Worm (Caenorhabditis elegans) whole organism, young adult: Measurements from ENCODE around the gene W03C9.5.
A peak's percentile ranks its signal among the peaks of the same experiment; 100 is the strongest.

Experiments used
- B0019.2 ChIP-seq: fragments of 200-800 bp; sonication (Bioruptor generic); conservative IDR thresholded peaks from 2 replicates; pipeline ENCODE4 v1.3.6; 2022; ENCODE audit warnings: missing genetic modification reagents, missing genetic modification characterization, missing compliant biosample characterization
- B0261.1 ChIP-seq: sonication (generic microtip); optimal IDR thresholded peaks from 2 replicates; lab custom pipeline; 2016; ENCODE audit warnings: mild to moderate bottlenecking, missing genetic modification characterization, moderate library complexity, missing compliant biosample characterization
- B0336.3 ChIP-seq: fragments of 200-800 bp; sonication (Bioruptor generic); IDR thresholded peaks from 2 replicates; pipeline ENCODE4 v1.3.6; 2022; ENCODE audit warnings: missing genetic modification characterization, missing compliant biosample characterization
- D2030.7 ChIP-seq: fragments of 200-800 bp; sonication (Bioruptor generic); IDR thresholded peaks from 2 replicates; pipeline ENCODE4 v1.3.6; 2022; ENCODE audit warnings: missing genetic modification reagents, missing genetic modification characterization, missing compliant biosample characterization
- F23B12.7 ChIP-seq: sonication (generic microtip); optimal IDR thresholded peaks from 2 replicates; lab custom pipeline; 2017; ENCODE audit warnings: missing genetic modification characterization, mild to moderate bottlenecking, missing compliant biosample characterization, antibody characterized with exemption, moderate library complexity; ENCODE audit not compliant: insufficient read depth
- F39B2.1 ChIP-seq: fragments of 200-800 bp; sonication (Bioruptor generic); IDR thresholded peaks from 2 replicates; pipeline ENCODE4 v1.3.6; 2022; ENCODE audit warnings: missing genetic modification reagents, missing genetic modification characterization, missing compliant biosample characterization
- F52B5.7 ChIP-seq: sonication (generic microtip); optimal IDR thresholded peaks from 2 replicates; lab custom pipeline; 2016; ENCODE audit warnings: mild to moderate bottlenecking, missing genetic modification characterization, missing compliant biosample characterization
- F55B11.4 ChIP-seq: sonication (generic microtip); optimal IDR thresholded peaks from 2 replicates; lab custom pipeline; 2016; ENCODE audit warnings: missing compliant biosample characterization, missing genetic modification characterization, borderline replicate concordance; ENCODE audit not compliant: insufficient read depth
- K12H6.12 ChIP-seq: fragments of 200-800 bp; sonication (Bioruptor generic); optimal IDR thresholded peaks from 2 replicates; lab custom pipeline; 2018; ENCODE audit warnings: mild to moderate bottlenecking, missing genetic modification characterization, missing compliant biosample characterization
- T26A5.8 ChIP-seq: sonication (generic microtip); optimal IDR thresholded peaks from 2 replicates; lab custom pipeline; 2016; ENCODE audit warnings: missing genetic modification characterization, missing compliant biosample characterization
- Y56A3A.18 ChIP-seq: fragments of 200-800 bp; sonication (Bioruptor generic); IDR thresholded peaks from 2 replicates; pipeline ENCODE4 v1.3.6; 2022; ENCODE audit warnings: missing genetic modification reagents, missing genetic modification characterization, missing compliant biosample characterization
- Y95B8A.8 ChIP-seq: fragments of 200-800 bp; sonication (Bioruptor generic); IDR thresholded peaks from 2 replicates; pipeline ENCODE4 v1.3.6; 2022; ENCODE audit warnings: missing genetic modification reagents, missing genetic modification characterization, missing compliant biosample characterization
- aptf-2 ChIP-seq: fragments of 200-800 bp; sonication (Bioruptor generic); conservative IDR thresholded peaks from 2 replicates; pipeline ENCODE4 v1.3.6; 2022; ENCODE audit warnings: missing genetic modification reagents, missing genetic modification characterization, missing compliant biosample characterization
- atf-7 ChIP-seq: sonication (generic microtip); optimal IDR thresholded peaks from 2 replicates; lab custom pipeline; 2017; ENCODE audit warnings: mild to moderate bottlenecking, missing genetic modification characterization, missing compliant biosample characterization
- athp-1 ChIP-seq: sonication (generic microtip); optimal IDR thresholded peaks from 2 replicates; lab custom pipeline; 2017; ENCODE audit warnings: mild to moderate bottlenecking, missing genetic modification characterization, missing compliant biosample characterization
- attf-6 ChIP-seq: fragments of 200-800 bp; sonication (Bioruptor generic); IDR thresholded peaks from 2 replicates; pipeline ENCODE4 v1.3.6; 2022; ENCODE audit warnings: missing genetic modification reagents, missing genetic modification characterization, missing compliant biosample characterization
- bed-1 ChIP-seq: fragments of 200-800 bp; sonication (Bioruptor generic); IDR thresholded peaks from 2 replicates; pipeline ENCODE4 v1.3.6; 2022; ENCODE audit warnings: missing genetic modification reagents, missing genetic modification characterization, missing compliant biosample characterization
- ceh-100 ChIP-seq: fragments of 200-800 bp; sonication (Bioruptor generic); IDR thresholded peaks from 2 replicates; pipeline ENCODE4 v1.3.6; 2022; ENCODE audit warnings: missing genetic modification reagents, missing genetic modification characterization, missing compliant biosample characterization
- ceh-27 ChIP-seq: fragments of 200-800 bp; sonication (Bioruptor generic); optimal IDR thresholded peaks from 2 replicates; lab custom pipeline; 2018; ENCODE audit warnings: mild to moderate bottlenecking, missing genetic modification characterization, moderate library complexity, missing compliant biosample characterization
- dox-1 ChIP-seq: fragments of 200-800 bp; sonication (Bioruptor generic); IDR thresholded peaks from 2 replicates; pipeline ENCODE4 v1.3.6; 2022; ENCODE audit warnings: missing genetic modification reagents, missing genetic modification characterization, missing compliant biosample characterization
- efl-1 ChIP-seq: fragments of 150-350 bp; optimal IDR thresholded peaks from 2 replicates; lab custom pipeline; 2014; ENCODE audit warnings: missing biosample characterization, missing genetic modification reagents, missing genetic modification characterization
- egl-18 ChIP-seq: fragments of 200-800 bp; sonication (Bioruptor generic); IDR thresholded peaks from 2 replicates; pipeline ENCODE4 v1.3.6; 2022; ENCODE audit warnings: missing genetic modification reagents, missing genetic modification characterization, missing compliant biosample characterization
- egl-44 ChIP-seq: fragments of 200-800 bp; sonication (Bioruptor generic); IDR thresholded peaks from 2 replicates; pipeline ENCODE4 v1.3.6; 2022; ENCODE audit warnings: missing genetic modification reagents, missing genetic modification characterization, missing compliant biosample characterization
- gei-17 ChIP-seq: fragments of 200-800 bp; sonication (Bioruptor generic); optimal IDR thresholded peaks from 2 replicates; lab custom pipeline; 2018; ENCODE audit warnings: mild to moderate bottlenecking, missing genetic modification characterization, missing compliant biosample characterization
- him-1 ChIP-seq: sonication (generic microtip); optimal IDR thresholded peaks from 2 replicates; lab custom pipeline; 2016; ENCODE audit warnings: missing genotype, missing genetic modification reagents, missing genetic modification characterization, missing compliant biosample characterization
- hlh-12 ChIP-seq: sonication (generic microtip); optimal IDR thresholded peaks from 2 replicates; lab custom pipeline; 2016; ENCODE audit warnings: missing genetic modification characterization, missing compliant biosample characterization
- hlh-26 ChIP-seq: fragments of 200-800 bp; sonication (Bioruptor generic); conservative IDR thresholded peaks from 2 replicates; pipeline ENCODE4 v1.3.6; 2022; ENCODE audit warnings: missing genetic modification reagents, missing genetic modification characterization, missing compliant biosample characterization
- let-526 ChIP-seq: fragments of 200-800 bp; sonication (Bioruptor generic); IDR thresholded peaks from 2 replicates; pipeline ENCODE4 v1.3.6; 2022; ENCODE audit warnings: missing genetic modification reagents, missing genetic modification characterization, missing compliant biosample characterization
- lin-35 ChIP-seq, 3 experiments: fragments of 150-350 bp in 2 of 3; sonication (generic microtip) in 1 of 3; optimal IDR thresholded peaks; 2 replicates each; lab custom pipeline; 2014 to 2018; ENCODE audit warnings: missing biosample characterization in 3 of 3, missing genetic modification characterization in 3 of 3, missing genetic modification reagents in 3 of 3
- lsl-1 ChIP-seq: fragments of 200-800 bp; sonication (Bioruptor generic); optimal IDR thresholded peaks from 2 replicates; lab custom pipeline; 2018; ENCODE audit warnings: mild to moderate bottlenecking, missing genetic modification characterization, moderate library complexity, missing compliant biosample characterization
- madf-10 ChIP-seq: sonication (generic microtip); optimal IDR thresholded peaks from 2 replicates; lab custom pipeline; 2016; ENCODE audit warnings: mild to moderate bottlenecking, missing genetic modification characterization, missing compliant biosample characterization
- madf-6 ChIP-seq: fragments of 200-800 bp; sonication (Bioruptor generic); IDR thresholded peaks from 2 replicates; pipeline ENCODE4 v1.3.6; 2022; ENCODE audit warnings: missing genetic modification reagents, missing genetic modification characterization, missing compliant biosample characterization
- mcd-1 ChIP-seq: fragments of 200-800 bp; sonication (Bioruptor generic); IDR thresholded peaks from 2 replicates; pipeline ENCODE4 v1.3.6; 2022; ENCODE audit warnings: missing genetic modification reagents, missing genetic modification characterization, missing compliant biosample characterization
- nhr-120 ChIP-seq: fragments of 200-800 bp; sonication (Bioruptor generic); IDR thresholded peaks from 2 replicates; pipeline ENCODE4 v1.3.6; 2022; ENCODE audit warnings: missing genetic modification characterization, missing compliant biosample characterization
- nhr-90 ChIP-seq: sonication (generic microtip); optimal IDR thresholded peaks from 2 replicates; lab custom pipeline; 2016; ENCODE audit warnings: missing genotype, mild to moderate bottlenecking, missing genetic modification characterization, missing compliant biosample characterization
- rcor-1 ChIP-seq: fragments of 200-800 bp; sonication (Bioruptor generic); IDR thresholded peaks from 2 replicates; pipeline ENCODE4 v1.3.6; 2022; ENCODE audit warnings: missing genetic modification reagents, missing genetic modification characterization, missing compliant biosample characterization
- rec-8 ChIP-seq, 2 experiments: sonication (generic microtip); optimal IDR thresholded peaks; 2 replicates each; lab custom pipeline; 2016; ENCODE audit warnings: mild to moderate bottlenecking in 2 of 2, missing genetic modification characterization in 2 of 2, missing genetic modification reagents in 2 of 2, missing genotype in 2 of 2, missing biosample characterization in 1 of 2, missing compliant biosample characterization in 1 of 2, moderate library complexity in 1 of 2
- rpc-1 ChIP-seq, 2 experiments: fragments of 150-350 bp in 1 of 2; sonication (generic microtip) in 1 of 2; optimal IDR thresholded peaks; 2 replicates each; lab custom pipeline; 2014 to 2018; ENCODE audit warnings: missing biosample characterization in 1 of 2, missing genetic modification characterization in 1 of 2, missing genetic modification reagents in 1 of 2, missing genotype in 1 of 2
- sdz-38 ChIP-seq: sonication (generic microtip); optimal IDR thresholded peaks from 2 replicates; lab custom pipeline; 2016; ENCODE audit warnings: missing genotype, missing genetic modification characterization, missing compliant biosample characterization
- snpc-3.4 ChIP-seq: sonication (generic microtip); optimal IDR thresholded peaks from 2 replicates; lab custom pipeline; 2017; ENCODE audit warnings: missing genetic modification characterization, mild to moderate bottlenecking, missing compliant biosample characterization, antibody characterized with exemption, moderate library complexity, missing genotype, missing genetic modification reagents
- snpc-4 ChIP-seq, 5 experiments: fragments of 150-350 bp in 1 of 5; sonication (generic microtip) in 4 of 5; optimal IDR thresholded peaks; 2 replicates each; lab custom pipeline; 2014 to 2018; ENCODE audit warnings: missing genetic modification characterization in 5 of 5, missing biosample characterization in 3 of 5, antibody characterized with exemption in 2 of 5, mild to moderate bottlenecking in 2 of 5, missing compliant biosample characterization in 2 of 5, missing genotype in 2 of 5, moderate library complexity in 2 of 5, missing genetic modification reagents in 1 of 5
- tbp1 ChIP-seq: fragments of 200-800 bp; sonication (Bioruptor generic); optimal IDR thresholded peaks from 2 replicates; lab custom pipeline; 2018; ENCODE audit warnings: mild to moderate bottlenecking, missing genetic modification characterization, missing compliant biosample characterization
- tlf-1 ChIP-seq: fragments of 200-800 bp; sonication (Bioruptor generic); optimal IDR thresholded peaks from 2 replicates; lab custom pipeline; 2018; ENCODE audit warnings: mild to moderate bottlenecking, missing genetic modification characterization, missing compliant biosample characterization
- ztf-18 ChIP-seq: sonication (generic microtip); optimal IDR thresholded peaks from 2 replicates; lab custom pipeline; 2016; ENCODE audit warnings: missing genotype, mild to moderate bottlenecking, missing genetic modification characterization, missing compliant biosample characterization
- ztf-26 ChIP-seq: sonication (generic microtip); optimal IDR thresholded peaks from 2 replicates; lab custom pipeline; 2017; ENCODE audit warnings: missing genetic modification characterization, missing compliant biosample characterization
- ztf-28 ChIP-seq: fragments of 200-800 bp; sonication (Bioruptor generic); IDR thresholded peaks from 2 replicates; pipeline ENCODE4 v1.3.6; 2022; ENCODE audit warnings: missing genetic modification reagents, missing genetic modification characterization, missing compliant biosample characterization

W03C9.5 gene

DNA sequence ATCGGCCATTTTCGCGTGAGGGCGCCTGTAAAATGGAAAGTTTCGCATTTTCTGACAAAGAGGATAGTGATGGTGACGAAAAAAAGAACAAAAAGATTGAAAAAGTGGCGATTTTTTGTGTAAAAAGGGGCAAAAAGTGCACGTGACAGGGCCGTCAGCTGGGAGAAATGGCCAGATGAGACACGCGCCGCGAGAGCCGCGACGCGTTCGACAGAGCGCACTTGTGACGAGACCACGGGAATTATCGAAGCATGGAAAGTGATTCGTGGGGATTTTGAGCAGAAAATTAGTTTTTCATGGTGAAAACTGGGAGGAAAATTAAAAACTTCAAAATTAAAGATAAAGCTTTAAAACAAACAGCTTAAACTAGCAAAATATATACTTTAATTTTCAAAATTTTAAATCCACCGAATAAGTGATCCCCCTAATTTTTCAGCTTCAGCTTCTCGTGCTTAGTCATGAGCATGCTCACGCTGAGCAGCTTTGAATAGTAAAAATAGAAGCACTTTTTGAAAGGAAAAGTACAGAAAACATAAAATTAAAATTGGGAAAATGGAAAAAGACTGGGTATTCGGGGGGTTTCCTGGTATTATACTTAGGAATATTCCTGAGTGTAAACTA lies at the start of gene W03C9.5 (continued):
- TF ChIP-seq T26A5.8 (no peak), rec-8 (tag; optimal IDR thresholded peaks at IDR 0.05; lab: Kevin White, UChicago) (peak in 1 of 2 experiments; percentile 32), lin-35 (GFP tag; optimal IDR thresholded peaks at IDR 0.05; lab: Kevin White, UChicago) (peak in 2 of 3 experiments; percentile 19 to 76), rcor-1 (GFP tag; lab: Robert Waterston, UW) (peak; percentile 78), hlh-26 (GFP tag; lab: Robert Waterston, UW) (no peak), snpc-3.4 (tag; lab: Kevin White, UChicago) (no peak), Y95B8A.8 (GFP tag; lab: Robert Waterston, UW) (peak; percentile 90), aptf-2 (peak; percentile 79), tlf-1 (peak; percentile 76), nhr-90 (tag; lab: Kevin White, UChicago) (peak; percentile 79), dox-1 (peak; percentile 93), K12H6.12 (tag; lab: Kevin White, UChicago) (peak; percentile 97), attf-6 (GFP tag; lab: Robert Waterston, UW) (no peak), B0019.2 (GFP tag; lab: Robert Waterston, UW) (peak; percentile 42; the same call in 1 of the 2 replicates), atf-7 (tag; lab: Kevin White, UChicago) (peak; percentile 70), ztf-18 (peak; percentile 54), egl-18 (GFP tag; lab: Robert Waterston, UW) (0 out of 2 replicates have a peak, but pooled peaks have one; percentile 51), madf-10 (tag; lab: Kevin White, UChicago) (peak; percentile 91), gei-17 (peak; percentile 10), hlh-12 (tag; lab: Kevin White, UChicago) (no peak), ztf-26 (tag; lab: Kevin White, UChicago) (peak; percentile 94), F55B11.4 (tag; lab: Kevin White, UChicago) (no peak), ceh-100 (GFP tag; lab: Robert Waterston, UW) (peak; percentile 99), efl-1 (peak; percentile 58), egl-44 (GFP tag; lab: Robert Waterston, UW) (peak; percentile 49; the same call in 1 of the 2 replicates), athp-1 (tag; lab: Kevin White, UChicago) (peak; percentile 87), F39B2.1 (GFP tag; lab: Robert Waterston, UW) (no peak), ztf-28 (GFP tag; lab: Robert Waterston, UW) (peak; percentile 93), nhr-120 (GFP tag; lab: Robert Waterston, UW) (no peak), F23B12.7 (peak; percentile 94), madf-6 (GFP tag; lab: Robert Waterston, UW) (peak; percentile 51; the same call in 1 of the 2 replicates), Y56A3A.18 (GFP tag; lab: Robert Waterston, UW) (no peak), him-1 (tag; lab: Kevin White, UChicago) (no peak), B0261.1 (peak; percentile 31), sdz-38 (tag; lab: Kevin White, UChicago) (no peak), D2030.7 (GFP tag; lab: Robert Waterston, UW) (peak; percentile 79), ceh-27 (GFP tag; lab: Kevin White, UChicago) (peak; percentile 96), rpc-1 (optimal IDR thresholded peaks at IDR 0.05; lab: Kevin White, UChicago) (no peak), rpc-1 (tag; optimal IDR thresholded peaks at IDR 0.05; lab: Kevin White, UChicago) (no peak), bed-1 (no peak), let-526 (GFP tag; lab: Robert Waterston, UW) (peak; percentile 86), lsl-1 (GFP tag; lab: Kevin White, UChicago) (peak; percentile 72), mcd-1 (peak; percentile 98), snpc-4 (GFP tag; optimal IDR thresholded peaks at IDR 0.05; lab: Kevin White, UChicago) (no peak), snpc-4 (tag; optimal IDR thresholded peaks at IDR 0.05; lab: Kevin White, UChicago) (peak; percentile 52 to 74 (median 67)), F52B5.7 (tag; lab: Kevin White, UChicago) (peak; percentile 29), tbp1 (GFP tag; lab: Kevin White, UChicago) (peak; percentile 73), B0336.3 (GFP tag; lab: Robert Waterston, UW) (peak; percentile 51; the same call in 1 of the 2 replicates)
